Fruit fly (Drosophila melanogaster) Kc167 (cell line): ENCODE data around the gene CG4613.

Experiments
- Sin3A ChIP-seq: fragments of >200 bp; optimal IDR thresholded peaks from 2 replicates; lab custom pipeline; 2018; ENCODE audit warnings: missing external identifiers
- psq ChIP-seq: fragments of >200 bp; optimal IDR thresholded peaks from 2 replicates; lab custom pipeline; 2017; ENCODE audit warnings: missing external identifiers

dm6 chr3L:14485401-14485800, 36.1 kb downstream of the CG4613 start:
- TF ChIP-seq psq (lab: Kevin White, UChicago): no peak
- TF ChIP-seq Sin3A (lab: Kevin White, UChicago): no peak
